Fruit fly (Drosophila melanogaster) whole organism, embryonic: Measurements from ENCODE around the gene tbc.
A peak's percentile ranks its signal among the peaks of the same experiment; 100 is the strongest.

Source experiments
- Awh ChIP-seq: fragments of 200-800 bp; sonication (Bioruptor generic); IDR thresholded peaks from 2 replicates; pipeline ENCODE4, ENCODE4 v1.3.6; 2022; ENCODE audit warnings: missing biosample characterization, missing genetic modification characterization
- Blimp-1 ChIP-seq: fragments of 200-800 bp; sonication (Bioruptor generic); optimal IDR thresholded peaks from 3 replicates; lab custom pipeline; 2018; ENCODE audit warnings: missing biosample characterization, missing genetic modification characterization, mild to moderate bottlenecking, moderate library complexity, missing genetic modification reagents
- CG10209 ChIP-seq: fragments of 200-800 bp; sonication (Bioruptor generic); optimal IDR thresholded peaks from 3 replicates; lab custom pipeline; 2017; ENCODE audit warnings: missing biosample characterization, mild to moderate bottlenecking, missing genetic modification characterization, missing genetic modification reagents
- CG10654 ChIP-seq: fragments of 200-800 bp; sonication (Bioruptor generic); optimal IDR thresholded peaks from 2 replicates; lab custom pipeline; 2016; ENCODE audit warnings: missing biosample characterization, missing genetic modification characterization
- CG11093 ChIP-seq: fragments of 200-800 bp; sonication (Bioruptor generic); IDR thresholded peaks from 3 replicates; pipeline ENCODE4 v1.3.6; 2022; ENCODE audit warnings: missing biosample characterization, missing genetic modification characterization
- CG11695 ChIP-seq: fragments of 200-800 bp; sonication (Bioruptor generic); IDR thresholded peaks from 3 replicates; pipeline ENCODE4 v1.3.6; 2022; ENCODE audit warnings: missing biosample characterization, missing genetic modification characterization
- CG12071 ChIP-seq: fragments of 200-800 bp; sonication (Bioruptor generic); optimal IDR thresholded peaks from 3 replicates; lab custom pipeline; 2018; ENCODE audit warnings: missing biosample characterization, mild to moderate bottlenecking, missing genetic modification characterization
- CG12104 ChIP-seq: fragments of 200-800 bp; sonication (Bioruptor generic); optimal IDR thresholded peaks from 3 replicates; lab custom pipeline; 2016; ENCODE audit warnings: missing biosample characterization, missing genetic modification characterization
- CG12659 ChIP-seq: fragments of 200-800 bp; sonication (Bioruptor generic); optimal IDR thresholded peaks from 3 replicates; lab custom pipeline; 2017; ENCODE audit warnings: mild to moderate bottlenecking, missing biosample characterization, missing genetic modification reagents, missing genetic modification characterization
- CG12942 ChIP-seq: fragments of 200-800 bp; sonication (Bioruptor generic); optimal IDR thresholded peaks from 3 replicates; lab custom pipeline; 2016; ENCODE audit warnings: missing biosample characterization, missing genetic modification characterization
- CG15269 ChIP-seq: fragments of 200-800 bp; sonication (Bioruptor generic); optimal IDR thresholded peaks from 2 replicates; lab custom pipeline; 2018; ENCODE audit warnings: missing biosample characterization, mild to moderate bottlenecking, missing genetic modification characterization, moderate library complexity
- CG17361 ChIP-seq: fragments of 200-800 bp; sonication (Bioruptor generic); IDR thresholded peaks from 3 replicates; pipeline ENCODE4 v1.3.6; 2022; ENCODE audit warnings: missing biosample characterization, missing genetic modification characterization
- CG18476 ChIP-seq: fragments of 200-800 bp; sonication (Bioruptor generic); optimal IDR thresholded peaks from 2 replicates; lab custom pipeline; 2016; ENCODE audit warnings: missing biosample characterization, mild to moderate bottlenecking, missing genetic modification characterization
- CG18599 ChIP-seq: fragments of 200-800 bp; sonication (Bioruptor generic); optimal IDR thresholded peaks from 3 replicates; lab custom pipeline; 2017; ENCODE audit warnings: missing biosample characterization, missing genetic modification characterization, mild to moderate bottlenecking, moderate library complexity, missing genetic modification reagents
- CG18764 ChIP-seq: fragments of 200-800 bp; sonication (Bioruptor generic); optimal IDR thresholded peaks from 3 replicates; lab custom pipeline; 2016; ENCODE audit warnings: missing biosample characterization, missing genetic modification characterization
- CG2199 ChIP-seq: fragments of 200-800 bp; sonication (Bioruptor generic); IDR thresholded peaks from 3 replicates; pipeline ENCODE4 v1.3.6; 2022; ENCODE audit warnings: missing biosample characterization, missing genetic modification characterization
- CG2678 ChIP-seq: fragments of 200-800 bp; sonication (Bioruptor generic); optimal IDR thresholded peaks from 3 replicates; lab custom pipeline; 2019; ENCODE audit warnings: missing biosample characterization, mild to moderate bottlenecking, missing genetic modification characterization, moderate library complexity
- CG33213 ChIP-seq: fragments of 200-800 bp; sonication (Bioruptor generic); optimal IDR thresholded peaks from 3 replicates; lab custom pipeline; 2016; ENCODE audit warnings: missing biosample characterization, missing genetic modification characterization
- CG5245 ChIP-seq: fragments of 200-800 bp; sonication (Bioruptor generic); optimal IDR thresholded peaks from 3 replicates; lab custom pipeline; 2016; ENCODE audit warnings: missing biosample characterization, missing genetic modification characterization
- CG6689 ChIP-seq: fragments of 200-800 bp; sonication (Bioruptor generic); IDR thresholded peaks from 2 replicates; pipeline ENCODE4 v1.3.6; 2022; ENCODE audit warnings: missing biosample characterization, missing genetic modification characterization
- CG6791 ChIP-seq: fragments of 200-800 bp; sonication (Bioruptor generic); IDR thresholded peaks from 3 replicates; pipeline ENCODE4 v1.3.6; 2022; ENCODE audit warnings: missing biosample characterization, missing genetic modification characterization; ENCODE audit not compliant: partially characterized antibody
- Dll ChIP-seq: fragments of 200-800 bp; sonication (Bioruptor generic); IDR thresholded peaks from 4 replicates; pipeline ENCODE4 v1.3.6; 2022; ENCODE audit warnings: missing biosample characterization, missing genetic modification characterization; ENCODE audit not compliant: partially characterized antibody
- E2f2 ChIP-seq: fragments of 200-800 bp; sonication (Bioruptor generic); IDR thresholded peaks from 2 replicates; pipeline ENCODE4 v1.3.6; 2022; ENCODE audit warnings: missing biosample characterization, missing genetic modification characterization
- ERR ChIP-seq: fragments of 200-800 bp; sonication (Bioruptor generic); optimal IDR thresholded peaks from 2 replicates; lab custom pipeline; 2016; ENCODE audit warnings: missing biosample characterization, missing genetic modification characterization
- Eip74EF ChIP-seq, 2 experiments: fragments of 200-800 bp in 1 of 2; fragments of >200 bp in 1 of 2; sonication (Bioruptor generic) in 1 of 2; optimal IDR thresholded peaks; 2 replicates each; lab custom pipeline; 2017 to 2019; ENCODE audit warnings: missing biosample characterization in 2 of 2, missing genetic modification characterization in 2 of 2, mild to moderate bottlenecking in 1 of 2, moderate library complexity in 1 of 2
- Ets97D ChIP-seq: fragments of 200-800 bp; sonication (Bioruptor generic); optimal IDR thresholded peaks from 3 replicates; lab custom pipeline; 2016; ENCODE audit warnings: missing biosample characterization, missing genetic modification characterization
- HHEX ChIP-seq: fragments of 200-800 bp; sonication (Bioruptor generic); optimal IDR thresholded peaks from 3 replicates; lab custom pipeline; 2017; ENCODE audit warnings: missing biosample characterization, mild to moderate bottlenecking, missing genetic modification characterization, missing genetic modification reagents
- Jarid2 ChIP-seq: fragments of 200-800 bp; sonication (Bioruptor generic); optimal IDR thresholded peaks from 3 replicates; lab custom pipeline; 2017; ENCODE audit warnings: mild to moderate bottlenecking, missing biosample characterization, missing genetic modification reagents, missing genetic modification characterization
- Med ChIP-seq: fragments of 200-800 bp; sonication (Bioruptor generic); peaks from one replicate; lab custom pipeline; 2016; ENCODE audit warnings: missing biosample characterization, missing genetic modification characterization, mild to moderate bottlenecking, inconsistent platforms, moderate library complexity
- Meics ChIP-seq: fragments of 200-800 bp; sonication (Bioruptor generic); optimal IDR thresholded peaks from 2 replicates; lab custom pipeline; 2017; ENCODE audit warnings: missing biosample characterization, mild to moderate bottlenecking, missing genetic modification characterization
- Nf-YA ChIP-seq: fragments of 200-800 bp; sonication (Bioruptor generic); IDR thresholded peaks from 2 replicates; pipeline ENCODE4 v1.3.6; 2022; ENCODE audit warnings: missing biosample characterization, missing genetic modification characterization
- Nf-YB ChIP-seq: fragments of 200-800 bp; sonication (Bioruptor generic); optimal IDR thresholded peaks from 3 replicates; lab custom pipeline; 2019; ENCODE audit warnings: missing biosample characterization, mild to moderate bottlenecking, missing genetic modification characterization, moderate library complexity
- PHDP ChIP-seq: fragments of 200-800 bp; sonication (Bioruptor generic); optimal IDR thresholded peaks from 3 replicates; lab custom pipeline; 2018; ENCODE audit warnings: missing biosample characterization, mild to moderate bottlenecking, missing genetic modification characterization, moderate library complexity
- Six4 ChIP-seq: fragments of 200-800 bp; sonication (Bioruptor generic); optimal IDR thresholded peaks from 2 replicates; lab custom pipeline; 2016; ENCODE audit warnings: missing biosample characterization, missing genetic modification characterization
- Sox100B ChIP-seq: fragments of 200-800 bp; sonication (Bioruptor generic); optimal IDR thresholded peaks from 3 replicates; lab custom pipeline; 2018; ENCODE audit warnings: missing biosample characterization, mild to moderate bottlenecking, missing genetic modification characterization
- Xrp1 ChIP-seq: fragments of 200-800 bp; sonication (Bioruptor generic); IDR thresholded peaks from 2 replicates; pipeline ENCODE4 v1.3.6; 2022; ENCODE audit warnings: missing biosample characterization, missing genetic modification characterization
- ara ChIP-seq: fragments of 200-800 bp; sonication (Bioruptor generic); IDR thresholded peaks from 2 replicates; pipeline ENCODE4 v1.3.6; 2022; ENCODE audit warnings: missing biosample characterization, missing genetic modification characterization
- bcd ChIP-seq: fragments of 200-800 bp; sonication (Bioruptor generic); optimal IDR thresholded peaks from 2 replicates; lab custom pipeline; 2017; ENCODE audit warnings: missing biosample characterization, mild to moderate bottlenecking, missing genetic modification characterization
- disco-r ChIP-seq: fragments of 200-800 bp; sonication (Bioruptor generic); optimal IDR thresholded peaks from 2 replicates; lab custom pipeline; 2016; ENCODE audit warnings: missing biosample characterization, missing genetic modification characterization
- fd96Cb ChIP-seq: fragments of 200-800 bp; sonication (Bioruptor generic); optimal IDR thresholded peaks from 2 replicates; lab custom pipeline; 2018; ENCODE audit warnings: missing biosample characterization, mild to moderate bottlenecking, missing genetic modification characterization, moderate library complexity
- gce ChIP-seq: fragments of 200-800 bp; sonication (Bioruptor generic); IDR thresholded peaks from 3 replicates; pipeline ENCODE4 v1.3.6; 2022; ENCODE audit warnings: missing biosample characterization, missing genetic modification characterization
- insv ChIP-seq, 2 experiments: fragments of 200-800 bp; sonication (Bioruptor generic); optimal IDR thresholded peaks; 3 replicates each; lab custom pipeline; 2016 to 2018; ENCODE audit warnings: missing biosample characterization in 2 of 2, missing genetic modification characterization in 2 of 2
- maf-S ChIP-seq: fragments of 200-800 bp; sonication (Bioruptor generic); optimal IDR thresholded peaks from 2 replicates; lab custom pipeline; 2016; ENCODE audit warnings: missing biosample characterization, missing genetic modification characterization
- peb ChIP-seq: fragments of 200-800 bp; sonication (Bioruptor generic); IDR thresholded peaks from 2 replicates; pipeline ENCODE4 v1.3.6; 2022; ENCODE audit warnings: missing biosample characterization, missing genetic modification characterization
- psq ChIP-seq: fragments of 200-800 bp; sonication (Bioruptor generic); optimal IDR thresholded peaks from 2 replicates; lab custom pipeline; 2017; ENCODE audit warnings: missing biosample characterization, missing genetic modification characterization
- stc ChIP-seq: fragments of 200-800 bp; sonication (Bioruptor generic); IDR thresholded peaks from 2 replicates; pipeline ENCODE4 v1.3.6; 2022; ENCODE audit warnings: missing biosample characterization, missing genetic modification characterization
- unpg ChIP-seq: fragments of 200-800 bp; sonication (Bioruptor generic); optimal IDR thresholded peaks from 3 replicates; lab custom pipeline; 2018; ENCODE audit warnings: missing biosample characterization, mild to moderate bottlenecking, missing genetic modification characterization, moderate library complexity
- vfl ChIP-seq: fragments of 200-800 bp; sonication (Bioruptor generic); optimal IDR thresholded peaks from 2 replicates; lab custom pipeline; 2016; ENCODE audit warnings: missing biosample characterization, missing genetic modification characterization
- vvl ChIP-seq: fragments of 200-800 bp; sonication (Bioruptor generic); IDR thresholded peaks from 2 replicates; pipeline ENCODE4 v1.3.6; 2022; ENCODE audit warnings: missing biosample characterization, missing genetic modification characterization
- zfh1 ChIP-seq: fragments of 200-800 bp; sonication (Bioruptor generic); IDR thresholded peaks from 3 replicates; pipeline ENCODE4 v1.3.6; 2022; ENCODE audit warnings: missing biosample characterization, missing genetic modification characterization

The tbc gene

DNA sequence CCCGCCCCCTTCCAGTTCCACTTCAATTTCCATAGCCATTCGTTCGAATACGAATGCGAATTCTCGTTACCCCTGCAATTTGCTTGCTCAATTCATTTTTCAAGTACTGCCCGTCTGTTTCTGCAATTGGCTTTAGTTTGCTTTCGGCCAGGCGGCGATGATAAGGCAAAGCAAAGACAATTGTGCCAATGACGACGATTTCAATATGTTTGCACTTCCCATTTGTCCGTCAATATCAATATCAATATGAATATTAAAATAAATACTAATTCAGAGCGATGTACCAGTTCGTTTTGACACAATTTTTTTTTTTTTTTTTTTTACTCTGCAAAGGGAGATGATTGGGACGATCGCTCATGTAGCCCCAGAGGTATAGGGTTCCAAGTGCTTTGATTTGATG is 56.8 kb downstream of the tbc start:
- TF ChIP-seq CG5245 (GFP tag; lab: Kevin White, UChicago) = peak; percentile 43
- peak in 1 of 2 experiments; percentile 34 for TF ChIP-seq Eip74EF (GFP tag; optimal IDR thresholded peaks at IDR 0.05; lab: Kevin White, UChicago)
- peak; percentile 19; the same call in 1 of the 2 replicates for TF ChIP-seq E2f2 (GFP tag; lab: Robert Waterston, UW)
- TF ChIP-seq CG10654 (GFP tag; lab: Kevin White, UChicago) = peak; percentile 54
- no peak for TF ChIP-seq CG6791 (GFP tag; lab: Robert Waterston, UW)
- TF ChIP-seq Xrp1 (GFP tag; lab: Robert Waterston, UW) = peak; percentile 70
- TF ChIP-seq ara (GFP tag; lab: Robert Waterston, UW) = 0 out of 2 replicates have a peak, but pooled peaks have one; percentile 38
- peak; percentile 42 for TF ChIP-seq CG18764 (GFP tag; lab: Kevin White, UChicago)
- TF ChIP-seq Awh = peak; percentile 57; the same call in 1 of the 2 replicates
- peak; percentile 50; the same call in 1 of the 2 replicates for TF ChIP-seq vvl
- no peak for TF ChIP-seq psq
- TF ChIP-seq peb (GFP tag; lab: Robert Waterston, UW) = peak; percentile 9; the same call in 1 of the 2 replicates
- peak; percentile 46; the same call in 1 of the 3 replicates for TF ChIP-seq CG11695 (GFP tag; lab: Robert Waterston, UW)
- peak; percentile 50; the same call in 1 of the 2 replicates for TF ChIP-seq Nf-YA (GFP tag; lab: Robert Waterston, UW)
- TF ChIP-seq Dll = no peak
- 0 out of 3 replicates have a peak, but pooled peaks have one; percentile 14 for TF ChIP-seq CG17361
- peak; percentile 27 for TF ChIP-seq Six4 (GFP tag; lab: Kevin White, UChicago)
- peak; percentile 27 for TF ChIP-seq unpg
- TF ChIP-seq Nf-YB (GFP tag; lab: Kevin White, UChicago) = no peak
- TF ChIP-seq PHDP (tag; lab: Kevin White, UChicago) = peak; percentile 49
- TF ChIP-seq CG6689 (GFP tag; lab: Robert Waterston, UW) = peak; percentile 27; the same call in 1 of the 2 replicates
- TF ChIP-seq CG12659 (GFP tag; lab: Kevin White, UChicago) = peak; percentile 13
- TF ChIP-seq Sox100B (GFP tag; lab: Kevin White, UChicago) = peak; percentile 37
- no peak for TF ChIP-seq vfl (GFP tag; lab: Kevin White, UChicago)
- TF ChIP-seq Med (GFP tag; lab: Kevin White, UChicago) = peak; percentile 45
- TF ChIP-seq CG15269 (tag; lab: Kevin White, UChicago) = peak; percentile 27
- peak; percentile 23; the same call in 1 of the 2 replicates for TF ChIP-seq stc
- no peak for TF ChIP-seq disco-r (GFP tag; lab: Kevin White, UChicago)
- peak; percentile 49 for TF ChIP-seq bcd (GFP tag; lab: Kevin White, UChicago)
- TF ChIP-seq CG18476 = peak; percentile 35
- peak; percentile 35 for TF ChIP-seq Meics (GFP tag; lab: Kevin White, UChicago)
- TF ChIP-seq CG18599 (GFP tag; lab: Kevin White, UChicago) = peak; percentile 14
- peak; percentile 48 for TF ChIP-seq HHEX
- TF ChIP-seq Jarid2 (GFP tag; lab: Kevin White, UChicago) = peak; percentile 11
- no peak for TF ChIP-seq maf-S
- peak; percentile 46 for TF ChIP-seq CG12942 (GFP tag; lab: Kevin White, UChicago)
- no peak for TF ChIP-seq ERR
- TF ChIP-seq CG33213 (GFP tag; lab: Kevin White, UChicago) = peak; percentile 11
- peak; percentile 18 for TF ChIP-seq fd96Cb (tag; lab: Kevin White, UChicago)
- peak; percentile 50 for TF ChIP-seq Blimp-1 (GFP tag; lab: Kevin White, UChicago)
- peak; percentile 65 for TF ChIP-seq CG10209
- peak; percentile 67; the same call in 2 of the 3 replicates for TF ChIP-seq zfh1 (GFP tag; lab: Robert Waterston, UW)
- TF ChIP-seq CG12104 = peak; percentile 15
- TF ChIP-seq gce (GFP tag; lab: Robert Waterston, UW) = peak; percentile 65; the same call in 1 of the 3 replicates
- no peak for TF ChIP-seq insv (GFP tag; optimal IDR thresholded peaks at IDR 0.05; lab: Kevin White, UChicago)
- TF ChIP-seq CG11093 = peak; percentile 31; the same call in 1 of the 3 replicates
- no peak for TF ChIP-seq Ets97D
- TF ChIP-seq CG2199 (GFP tag; lab: Robert Waterston, UW) = peak; percentile 64; the same call in 1 of the 3 replicates
- peak; percentile 39 for TF ChIP-seq CG12071
- peak; percentile 54 for TF ChIP-seq CG2678 (tag; lab: Kevin White, UChicago)
